Worm (Caenorhabditis elegans): ENCODE results near the gene Y62E10A.13.

Gene Y62E10A.13

DNA sequence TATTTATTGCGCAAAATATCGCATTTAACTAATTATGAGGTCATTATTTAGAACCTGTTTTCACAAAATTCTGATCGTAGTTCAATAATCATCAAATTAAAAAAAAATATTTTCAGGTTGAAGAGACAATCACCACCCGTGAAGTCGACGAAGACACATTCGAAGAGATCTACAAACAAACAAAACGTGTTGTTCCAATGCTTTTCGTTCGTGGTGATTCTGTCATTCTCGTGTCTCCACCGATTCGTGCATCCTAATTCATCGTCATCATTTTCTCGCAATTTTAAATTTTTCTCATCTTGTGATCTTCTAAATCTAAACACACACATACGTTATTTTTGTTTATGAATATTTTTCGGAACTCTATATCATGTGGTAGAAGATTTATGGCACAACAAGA lies 10.1 kb downstream of the Y62E10A.13 start:
- TF ChIP-seq unc-62 (GFP tag; optimal IDR thresholded peaks at IDR 0.05) = no peak

ce11 chrIV:13386903-13387302 lies 11.9 kb downstream of the Y62E10A.13 start, which contains the start of gene lsm-3:
Gene lsm-3 (plus strand): TSS chrIV:13387203.
- TF ChIP-seq unc-62 (GFP tag; optimal IDR thresholded peaks at IDR 0.05) = no peak

DNA sequence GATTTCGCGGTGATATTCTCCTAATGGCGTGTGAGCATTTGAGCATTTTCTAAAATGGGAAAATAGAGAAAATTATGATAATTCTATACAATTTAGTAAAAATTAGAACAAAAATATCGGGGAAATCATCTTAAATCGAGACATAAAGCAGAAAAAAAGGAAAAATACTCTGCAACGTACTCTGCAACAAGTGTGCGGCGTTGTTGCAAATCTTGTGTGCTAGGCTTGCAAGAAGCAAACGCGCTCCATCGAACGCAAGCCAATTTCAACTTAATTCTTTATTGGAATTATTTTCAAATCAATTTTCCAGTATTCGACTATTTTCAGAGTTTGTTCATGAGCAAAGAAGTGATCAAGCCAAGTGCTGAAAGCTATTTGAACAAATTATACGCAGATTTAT lies 12.8 kb downstream of the Y62E10A.13 start, which contains the start of the genes Y62E10A.20, Y62E10A.23 and mdt-9:
Gene Y62E10A.20, minus strand, starts transcription at position 49 of the 400 bp plus-strand sequence.
Gene Y62E10A.23, plus strand, starts transcription at position 282 of the 400 bp plus-strand sequence.
Gene mdt-9, plus strand, starts transcription at position 338 of the 400 bp plus-strand sequence.
- TF ChIP-seq unc-62 (GFP tag; optimal IDR thresholded peaks at IDR 0.05) = no peak

DNA sequence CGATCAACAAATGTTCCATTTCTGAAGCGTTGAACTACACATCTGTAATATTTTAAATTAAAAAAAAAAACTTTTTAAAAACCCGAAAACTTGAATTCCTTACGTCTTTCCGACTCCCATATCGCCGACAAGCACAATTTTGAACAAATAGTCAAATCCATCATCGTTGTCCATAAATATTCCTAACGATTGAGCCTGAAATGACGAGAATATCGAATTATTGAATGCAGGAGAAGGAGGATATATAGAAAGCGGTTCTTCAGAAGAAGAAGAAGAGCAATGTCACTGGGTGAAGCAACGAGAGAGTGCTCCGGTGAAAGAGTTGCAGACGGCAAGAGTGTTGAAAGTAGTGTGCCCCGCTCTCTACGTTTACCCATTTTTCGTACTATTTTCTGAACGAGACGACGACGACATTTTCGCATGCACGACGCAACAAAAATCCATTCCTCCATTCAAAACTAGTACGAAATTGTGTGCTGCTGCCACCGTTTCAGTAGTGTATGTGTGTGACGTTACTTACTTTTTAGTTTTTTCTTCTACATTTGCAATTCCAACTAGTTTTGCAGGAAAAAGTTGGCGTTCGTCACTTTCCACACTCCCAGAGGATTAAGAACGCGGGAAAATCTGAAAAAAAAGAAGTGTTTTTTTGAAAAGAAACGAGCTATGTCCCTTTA lies 15.0 kb downstream of the Y62E10A.13 start, which contains the start of gene rab-19:
Gene rab-19, minus strand, starts transcription at position 624 of the 674 bp plus-strand sequence.
- TF ChIP-seq unc-62 (GFP tag; optimal IDR thresholded peaks at IDR 0.05) = no peak

DNA sequence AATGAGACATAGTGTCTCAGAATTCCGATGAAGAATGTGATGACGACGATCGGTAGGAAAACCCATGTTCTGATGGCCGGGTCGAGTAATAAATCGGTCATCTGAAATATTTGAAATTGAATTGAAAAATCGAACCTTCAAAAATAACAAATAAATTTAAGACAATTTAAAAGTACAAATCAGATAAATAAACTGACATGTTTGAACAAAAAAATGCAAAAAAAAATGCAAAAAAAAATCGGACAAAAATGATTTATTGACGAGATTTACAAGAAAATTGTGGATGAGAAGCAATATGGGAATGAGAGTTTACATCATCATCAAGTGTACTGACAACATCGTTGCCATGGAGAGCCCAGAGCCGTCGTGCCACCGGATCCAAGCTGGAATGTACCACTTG lies 17.0 kb downstream of the Y62E10A.13 start, which contains the start of gene emc-3:
Gene emc-3, minus strand, starts transcription at position 101 of the 400 bp plus-strand sequence.
- no peak for TF ChIP-seq unc-62 (GFP tag; optimal IDR thresholded peaks at IDR 0.05)

DNA sequence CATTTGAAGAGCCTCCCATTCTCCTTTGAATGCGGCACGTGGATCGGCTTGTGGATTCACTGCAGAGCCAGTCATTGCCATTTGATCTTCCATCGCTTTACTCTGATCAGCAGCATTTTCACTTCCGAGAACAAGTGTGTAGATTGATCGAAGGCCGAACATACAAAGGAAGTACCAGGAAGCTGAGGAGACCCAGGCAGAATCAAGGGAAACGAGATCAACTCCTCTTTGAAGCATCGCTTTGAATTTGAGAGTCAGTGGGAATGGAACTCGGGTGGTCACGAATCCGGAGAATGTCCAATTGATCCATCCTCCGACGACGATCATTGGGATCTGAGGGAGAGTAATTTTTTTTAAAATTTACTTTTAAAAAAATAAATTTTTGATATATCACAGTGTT lies 18.3 kb downstream of the Y62E10A.13 start:
- TF ChIP-seq unc-62 (GFP tag; optimal IDR thresholded peaks at IDR 0.05) = no peak

DNA sequence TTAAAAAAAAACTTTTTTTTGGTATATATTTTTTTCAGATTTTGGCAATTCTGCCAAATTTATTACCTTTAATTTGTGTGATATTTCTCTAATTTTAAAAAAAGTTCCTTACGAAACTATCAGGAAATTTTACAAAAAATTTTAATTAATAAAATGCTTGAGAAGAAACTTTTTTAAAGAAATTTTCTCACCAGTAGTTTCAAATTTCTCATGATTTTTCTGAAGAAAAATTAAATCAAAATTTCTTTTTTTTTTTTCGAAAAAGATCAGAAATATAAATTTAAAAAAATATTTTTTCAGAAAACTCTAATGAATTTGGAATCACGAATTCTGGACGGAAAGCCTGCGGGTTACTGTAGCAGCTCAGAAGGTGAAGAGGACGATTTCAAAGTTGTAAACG lies 21.1 kb downstream of the Y62E10A.13 start, which contains the start of gene mau-8:
Gene mau-8, plus strand, starts transcription at position 301 of the 400 bp plus-strand sequence.
- TF ChIP-seq unc-62 (GFP tag; optimal IDR thresholded peaks at IDR 0.05) = no peak

ce11 chrIV:13374918-13375317 lies 23.9 kb downstream of the Y62E10A.13 start:
- no peak for TF ChIP-seq unc-62 (GFP tag; optimal IDR thresholded peaks at IDR 0.05)

ce11 chrIV:13371699-13372098 lies 27.2 kb downstream of the Y62E10A.13 start, which contains the start of gene Y62E10A.6:
Gene Y62E10A.6 (plus strand): TSS chrIV:13371999.
- no peak for TF ChIP-seq unc-62 (GFP tag; optimal IDR thresholded peaks at IDR 0.05)

DNA sequence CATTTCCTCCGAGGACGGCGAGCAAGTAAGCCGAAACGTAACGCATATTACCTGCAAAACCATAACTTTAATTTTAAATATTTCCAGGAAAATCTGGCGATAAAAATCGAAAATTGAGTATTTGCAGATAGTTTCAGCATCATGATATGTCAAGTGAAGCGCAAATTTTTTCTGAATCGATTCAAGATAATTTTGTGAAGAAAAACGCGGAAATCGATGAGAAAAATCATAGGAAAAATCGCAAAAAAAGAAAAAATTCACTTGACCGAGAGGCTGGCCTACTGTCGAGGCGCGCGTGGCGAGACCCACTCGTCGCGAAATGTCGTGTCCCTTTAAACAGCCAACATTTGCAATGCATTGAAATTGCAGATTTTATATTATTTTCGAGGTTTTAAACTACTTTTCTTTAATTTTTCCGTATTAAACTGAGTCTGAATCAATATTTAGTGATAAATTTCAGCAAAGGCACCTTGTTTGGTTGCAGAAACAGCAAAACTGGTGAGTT lies 28.6 kb downstream of the Y62E10A.13 start, which contains the start of the genes rla-2, popl-7 and Y62E10A.24:
Gene rla-2, minus strand, starts transcription at position 51 of the 505 bp plus-strand sequence.
Gene popl-7, plus strand, starts transcription at position 455 of the 505 bp plus-strand sequence.
Gene Y62E10A.24, plus strand, starts transcription at position 476 of the 505 bp plus-strand sequence.
- no peak for TF ChIP-seq unc-62 (GFP tag; optimal IDR thresholded peaks at IDR 0.05)

DNA sequence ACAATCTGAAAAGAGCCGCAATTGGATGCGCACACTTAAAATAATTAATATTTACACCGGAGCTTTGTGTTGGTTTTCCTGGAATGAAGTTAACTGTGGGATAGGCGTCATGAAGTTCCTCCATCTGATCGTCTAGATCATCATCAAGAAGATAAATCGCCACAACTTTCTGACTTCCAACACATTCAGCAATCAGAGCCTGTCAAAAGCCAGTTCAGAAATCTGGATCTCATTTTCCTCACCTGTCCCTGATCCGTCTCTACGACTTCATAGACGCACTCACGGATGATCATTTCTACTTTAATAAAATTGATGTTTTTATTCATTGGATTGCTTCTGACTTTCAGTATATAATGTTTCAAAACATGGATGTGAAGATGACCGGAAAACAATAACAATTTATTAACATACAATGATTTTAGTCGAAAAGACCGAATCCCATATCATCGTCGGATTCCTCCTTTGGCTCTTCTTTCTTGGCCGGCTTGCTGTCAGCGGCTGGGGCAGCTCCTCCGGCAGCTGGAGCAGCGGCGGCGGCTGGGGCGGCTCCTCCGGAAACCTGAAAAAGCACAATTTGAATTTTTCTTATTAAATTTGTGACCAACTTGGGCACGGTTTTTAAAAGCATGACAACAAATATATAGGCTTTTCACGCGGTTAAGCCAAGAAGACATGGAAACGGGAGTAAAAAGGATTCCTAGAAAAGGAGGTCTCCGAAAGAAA lies 29.6 kb downstream of the Y62E10A.13 start, which contains the start of gene agt-1:
Gene agt-1, minus strand, starts transcription at position 293 of the 723 bp plus-strand sequence.
- TF ChIP-seq unc-62 (GFP tag; optimal IDR thresholded peaks at IDR 0.05) = no peak

- no peak for TF ChIP-seq unc-62 (GFP tag; optimal IDR thresholded peaks at IDR 0.05)
These were observed 34.0 kb downstream of the Y62E10A.13 start, which contains the start of gene srsx-25 for ce11 chrIV:13364869-13365268. Gene srsx-25 (plus strand): TSS chrIV:13365169.

DNA sequence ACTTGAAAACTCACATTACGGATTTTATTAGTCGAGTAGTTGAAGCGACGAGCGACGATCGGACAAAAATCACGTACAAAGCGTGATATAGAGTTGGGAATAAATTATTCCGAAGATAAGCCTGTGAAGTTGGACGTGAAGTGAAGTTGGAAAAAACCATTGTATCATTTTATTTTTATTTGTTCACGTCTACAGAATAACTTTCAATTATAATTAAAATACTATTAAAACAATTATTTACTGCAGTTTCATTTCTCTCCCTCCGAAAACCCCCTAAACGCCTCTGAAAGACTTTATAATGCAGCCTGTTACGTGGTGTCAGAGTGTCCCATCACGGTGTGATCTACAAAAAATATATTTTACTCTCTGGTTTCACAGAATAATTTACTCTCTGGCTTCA lies 38.7 kb downstream of the Y62E10A.13 start, which contains the start of gene Y62E10A.3:
Gene Y62E10A.3, minus strand, starts transcription at position 101 of the 400 bp plus-strand sequence.
- no peak for TF ChIP-seq unc-62 (GFP tag; optimal IDR thresholded peaks at IDR 0.05)

DNA sequence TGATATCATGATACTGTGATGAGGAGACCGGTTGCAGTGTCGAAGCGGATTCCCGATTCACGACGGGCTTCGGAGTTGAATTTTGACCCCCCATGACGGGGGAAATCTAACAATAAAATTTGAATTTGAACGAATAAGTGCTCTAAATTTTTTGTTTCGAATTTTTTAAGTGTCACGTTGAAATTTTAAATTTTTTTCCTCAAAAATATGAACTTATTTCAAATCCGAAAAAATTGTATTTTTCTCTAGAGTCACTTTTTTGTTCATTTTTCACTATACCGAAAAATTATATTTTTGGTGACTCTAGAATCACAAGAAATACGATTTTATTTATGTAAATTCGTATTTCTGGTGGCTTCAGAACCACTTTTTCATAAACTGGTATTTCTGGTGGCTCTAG lies 40.4 kb downstream of the Y62E10A.13 start, which contains the start of gene W02A2.8:
Gene W02A2.8, minus strand, starts transcription at position 101 of the 400 bp plus-strand sequence.
- TF ChIP-seq unc-62 (GFP tag; optimal IDR thresholded peaks at IDR 0.05) = no peak

DNA sequence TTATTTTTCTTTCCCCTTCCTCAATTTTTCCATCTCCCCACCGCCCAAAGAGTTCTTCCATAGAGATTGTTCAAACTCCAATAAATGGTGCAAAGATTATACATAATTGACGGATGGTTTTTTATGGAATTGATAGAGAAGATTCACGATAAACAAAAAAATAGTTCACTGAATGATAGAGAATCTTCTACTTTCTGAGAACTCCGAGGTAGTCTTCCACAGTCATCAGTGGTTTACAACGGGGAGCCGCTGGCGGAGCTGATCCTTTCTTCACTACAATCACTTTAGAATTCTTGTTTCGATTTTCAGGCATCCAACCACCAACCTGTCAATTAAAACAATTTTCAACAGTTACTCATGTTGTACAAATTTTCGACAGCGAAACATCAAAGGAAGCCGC lies 42.8 kb downstream of the Y62E10A.13 start:
- no peak for TF ChIP-seq unc-62 (GFP tag; optimal IDR thresholded peaks at IDR 0.05)

All from whole organism, dauer.